Worm (Caenorhabditis elegans) whole organism, L4/young adult: Measurements from ENCODE around the gene K08H10.6.

Source experiments
- W03F9.2 ChIP-seq: fragments of 150-350 bp; optimal IDR thresholded peaks from 2 replicates; lab custom pipeline; 2014; ENCODE audit warnings: missing biosample characterization, missing genetic modification characterization
- dao-5 ChIP-seq: sonication (generic microtip); optimal IDR thresholded peaks from 2 replicates; lab custom pipeline; 2016; ENCODE audit warnings: missing genotype, missing genetic modification characterization, moderate library complexity, missing compliant biosample characterization
- him-1 ChIP-seq: sonication (generic microtip); optimal IDR thresholded peaks from 2 replicates; lab custom pipeline; 2016; ENCODE audit warnings: missing genotype, missing genetic modification reagents, missing genetic modification characterization, missing compliant biosample characterization

ce11 chrV:9982568-9982967 lies 13.1 kb downstream of the K08H10.6 start, which contains the start of gene C27H6.9:
- TF ChIP-seq dao-5 (tag; lab: Kevin White, UChicago) (no peak), him-1 (tag; lab: Kevin White, UChicago) (no peak), W03F9.2 (tag; lab: Kevin White, UChicago) (no peak)
